Fruit fly (Drosophila melanogaster) Kc167 (cell line): ENCODE data around the gene CG13096.

Source experiments
- Myc ChIP-seq: fragments of >200 bp; optimal IDR thresholded peaks from 2 replicates; lab custom pipeline; 2017; ENCODE audit warnings: missing external identifiers
- Sin3A ChIP-seq: fragments of >200 bp; optimal IDR thresholded peaks from 2 replicates; lab custom pipeline; 2018; ENCODE audit warnings: missing external identifiers
- h ChIP-seq: fragments of >200 bp; optimal IDR thresholded peaks from 3 replicates; lab custom pipeline; 2018; ENCODE audit warnings: missing external identifiers
- insv ChIP-seq: fragments of >200 bp; optimal IDR thresholded peaks from 3 replicates; lab custom pipeline; 2018; ENCODE audit warnings: missing external identifiers
- psq ChIP-seq: fragments of >200 bp; optimal IDR thresholded peaks from 2 replicates; lab custom pipeline; 2017; ENCODE audit warnings: missing external identifiers
- ttk ChIP-seq: sonication (Bioruptor generic); optimal IDR thresholded peaks from 2 replicates; lab custom pipeline; 2017; ENCODE audit warnings: missing external identifiers

DNA sequence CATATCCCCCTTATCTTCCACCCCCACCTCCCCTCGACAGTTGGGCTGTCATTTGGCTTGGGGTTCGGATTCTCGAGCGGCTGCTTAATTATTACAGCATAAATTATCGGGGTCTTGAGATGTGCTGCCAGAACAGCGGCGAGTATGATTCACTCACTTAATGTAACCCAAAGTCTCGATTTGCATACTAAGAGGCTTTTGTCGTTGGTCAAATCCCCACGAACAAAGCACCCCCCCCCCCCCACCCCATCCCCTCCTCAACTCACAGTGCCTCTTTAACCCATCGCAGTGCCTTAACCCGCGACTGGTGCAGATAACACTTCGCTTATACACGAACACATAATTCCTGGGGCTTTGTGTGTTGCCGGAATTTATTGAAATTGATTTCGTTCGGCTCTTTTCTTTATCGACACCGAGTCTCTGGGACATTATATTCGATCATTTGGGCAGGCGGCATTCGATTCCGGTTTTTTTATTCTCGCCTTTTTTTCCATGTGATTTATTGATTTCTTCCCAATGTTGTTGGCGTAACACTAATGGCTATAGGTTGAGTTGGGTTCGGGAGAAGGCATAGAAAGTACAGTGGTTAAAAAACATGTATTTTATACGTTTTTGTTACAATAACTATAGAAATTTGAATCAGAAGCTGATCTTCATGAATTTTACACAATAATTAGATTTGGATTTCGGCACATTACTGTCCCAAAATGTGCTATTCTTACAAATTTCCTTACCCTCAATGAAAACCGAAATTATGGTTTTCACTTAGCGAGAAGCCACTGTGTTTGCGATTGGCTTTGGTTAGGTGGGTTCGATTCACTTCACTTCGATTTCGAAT, 42.3 kb upstream of the CG13096 start:
- no peak for TF ChIP-seq ttk (lab: Kevin White, UChicago)
- TF ChIP-seq insv (lab: Kevin White, UChicago): no peak
- TF ChIP-seq psq (lab: Kevin White, UChicago): no peak
- no peak for TF ChIP-seq h (lab: Kevin White, UChicago)
- TF ChIP-seq Sin3A: no peak
- TF ChIP-seq Myc: no peak
